Fruit fly (Drosophila melanogaster): ENCODE results near the gene CG5116.

dm6 chr3R:25448737-25449136 lies 34.2 kb upstream of the CG5116 start:
- TF ChIP-seq CG33017 (tag; optimal IDR thresholded peaks at IDR 0.05): no peak
- no peak for TF ChIP-seq cic (GFP tag; optimal IDR thresholded peaks at IDR 0.05)
- no peak for TF ChIP-seq Hr96 (GFP tag; optimal IDR thresholded peaks at IDR 0.05)
- TF ChIP-seq CG5204 (GFP tag; optimal IDR thresholded peaks at IDR 0.05): no peak
- TF ChIP-seq CG7045 (GFP tag; optimal IDR thresholded peaks at IDR 0.05): no peak
- TF ChIP-seq tj (GFP tag; optimal IDR thresholded peaks at IDR 0.05): no peak
- no peak for TF ChIP-seq Crg-1 (GFP tag; optimal IDR thresholded peaks at IDR 0.05)
- no peak for TF ChIP-seq toe (GFP tag; optimal IDR thresholded peaks at IDR 0.05)
- no peak for TF ChIP-seq CG7101 (tag; optimal IDR thresholded peaks at IDR 0.05)

Measured in whole organism, adult.